Worm (Caenorhabditis elegans) whole organism, L1 larva: Measurements from ENCODE around the gene ctg-2.

Experiments used
- ceh-88 ChIP-seq: fragments of 200-800 bp; sonication (Bioruptor generic); IDR thresholded peaks from 2 replicates; pipeline ENCODE4 v1.3.6; 2022; ENCODE audit warnings: missing genetic modification characterization, missing compliant biosample characterization
- ceh-90 ChIP-seq: sonication (generic microtip); optimal IDR thresholded peaks from 2 replicates; lab custom pipeline; 2016; ENCODE audit warnings: missing genetic modification characterization, missing compliant biosample characterization
- dsc-1 ChIP-seq: sonication (generic microtip); optimal IDR thresholded peaks from 2 replicates; lab custom pipeline; 2016; ENCODE audit warnings: mild to moderate bottlenecking, missing genetic modification characterization, missing compliant biosample characterization
- egl-27 ChIP-seq, 2 experiments: fragments of 150-350 bp in 1 of 2; sonication (generic microtip); optimal IDR thresholded peaks; 3 replicates each; lab custom pipeline; 2017 to 2018; ENCODE audit warnings: missing biosample characterization in 2 of 2, missing genetic modification characterization in 2 of 2, missing genetic modification reagents in 2 of 2
- ets-5 ChIP-seq: fragments of 200-800 bp; sonication (Bioruptor generic); IDR thresholded peaks from 2 replicates; pipeline ENCODE4 v1.3.6; 2022; ENCODE audit warnings: missing genetic modification characterization, missing compliant biosample characterization
- jun-1 ChIP-seq: fragments of 150-350 bp; optimal IDR thresholded peaks from 2 replicates; lab custom pipeline; 2014; ENCODE audit warnings: missing biosample characterization, missing genetic modification reagents, missing genetic modification characterization
- lin-13 ChIP-seq: fragments of 150-350 bp; optimal IDR thresholded peaks from 2 replicates; lab custom pipeline; 2014; ENCODE audit warnings: missing biosample characterization, missing genetic modification reagents, missing genetic modification characterization
- lin-14 ChIP-seq: fragments of 200-800 bp; sonication (Bioruptor generic); optimal IDR thresholded peaks from 2 replicates; lab custom pipeline; 2018; ENCODE audit warnings: mild to moderate bottlenecking, missing genetic modification characterization, moderate library complexity, missing compliant biosample characterization
- rnt-1 ChIP-seq: sonication (generic microtip); optimal IDR thresholded peaks from 2 replicates; lab custom pipeline; 2016; ENCODE audit warnings: mild to moderate bottlenecking, missing genetic modification characterization, moderate library complexity, missing compliant biosample characterization
- snpc-4 ChIP-seq: fragments of 150-350 bp; optimal IDR thresholded peaks from 2 replicates; lab custom pipeline; 2014; ENCODE audit warnings: missing biosample characterization, missing genetic modification characterization
- zag-1 ChIP-seq: fragments of 150-350 bp; optimal IDR thresholded peaks from 2 replicates; lab custom pipeline; 2014; ENCODE audit warnings: missing biosample characterization, missing genetic modification characterization

DNA sequence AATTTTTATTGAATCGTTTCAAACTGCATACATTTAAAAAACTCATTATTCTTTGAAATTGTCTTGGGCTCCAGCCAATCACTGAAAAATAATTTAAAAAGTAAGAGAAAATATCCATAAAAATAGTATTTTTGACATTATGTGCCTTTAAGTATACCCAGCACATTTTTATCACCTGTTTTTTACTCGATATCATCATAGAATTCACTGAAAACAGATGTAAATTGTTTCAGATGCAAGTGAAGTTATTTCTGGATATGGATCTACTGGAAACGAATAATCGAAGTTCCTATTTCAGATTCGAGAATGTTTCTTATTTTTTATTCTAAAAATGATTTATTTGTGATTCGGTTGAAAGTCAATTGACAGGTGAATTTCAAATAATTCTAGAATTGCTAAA is 39.7 kb downstream of the ctg-2 start:
- TF ChIP-seq ceh-88 (GFP tag; lab: Robert Waterston, UW) (no peak), rnt-1 (tag; lab: Kevin White, UChicago) (no peak), egl-27 (tag; optimal IDR thresholded peaks at IDR 0.05; lab: Kevin White, UChicago) (no peak), ceh-90 (tag; lab: Kevin White, UChicago) (no peak), zag-1 (tag; lab: Kevin White, UChicago) (no peak), snpc-4 (tag; lab: Kevin White, UChicago) (no peak), dsc-1 (tag; lab: Kevin White, UChicago) (no peak), ets-5 (GFP tag; lab: Robert Waterston, UW) (no peak), jun-1 (tag; lab: Kevin White, UChicago) (no peak), lin-13 (GFP tag; lab: Kevin White, UChicago) (no peak), lin-14 (no peak)
